Fruit fly (Drosophila melanogaster): ENCODE data around the gene Ccp84Ab.
A peak's percentile ranks its signal among the peaks of the same experiment; 100 is the strongest.

Ccp84Ab gene

dm6 chr3R:6665117-6665654 lies 37.5 kb downstream of the Ccp84Ab start (continued):
- TF ChIP-seq wor (GFP tag; IDR thresholded peaks at IDR 0.05) (no peak), CG1529 (GFP tag; optimal IDR thresholded peaks at IDR 0.05) (peak; percentile 39), Vsx1 (GFP tag; optimal IDR thresholded peaks at IDR 0.05) (peak; percentile 39), otp (GFP tag; IDR thresholded peaks at IDR 0.05) (peak; percentile 76; the same call in 2 of the 3 replicates), CHES-1-like (GFP tag; optimal IDR thresholded peaks at IDR 0.05) (no peak), Pdp1 (GFP tag; optimal IDR thresholded peaks at IDR 0.05) (no peak), jing (GFP tag; optimal IDR thresholded peaks at IDR 0.05) (no peak), fd102C (GFP tag; optimal IDR thresholded peaks at IDR 0.05) (peak; percentile 17), unc-4 (GFP tag; IDR thresholded peaks at IDR 0.05; ENCODE audit: partially characterized antibody) (no peak), dimm (GFP tag; IDR thresholded peaks at IDR 0.05) (no peak), Usf (GFP tag; optimal IDR thresholded peaks at IDR 0.05) (peak; percentile 36), CG9932 (GFP tag; IDR thresholded peaks at IDR 0.05) (no peak), Eip74EF (GFP tag; optimal IDR thresholded peaks at IDR 0.05) (no peak), CG10431 (GFP tag; optimal IDR thresholded peaks at IDR 0.05) (peak; percentile 26), bsh (GFP tag; optimal IDR thresholded peaks at IDR 0.05) (peak in 1 of 2 experiments; percentile 57), lab (GFP tag; optimal IDR thresholded peaks at IDR 0.05) (peak; percentile 68), dpn (GFP tag; optimal IDR thresholded peaks at IDR 0.05) (no peak), crol (GFP tag; IDR thresholded peaks at IDR 0.05) (peak; percentile 96), HmgD (GFP tag; optimal IDR thresholded peaks at IDR 0.05) (no peak), CG1603 (tag; optimal IDR thresholded peaks at IDR 0.05) (peak; percentile 67), wdn (GFP tag; IDR thresholded peaks at IDR 0.05) (no peak), ato (GFP tag; IDR thresholded peaks at IDR 0.05; ENCODE audit: partially characterized antibody) (no peak), CG10209 (GFP tag; optimal IDR thresholded peaks at IDR 0.05) (peak; percentile 45), CG11093 (GFP tag; IDR thresholded peaks at IDR 0.05) (no peak), Bgb (GFP tag; IDR thresholded peaks at IDR 0.05; ENCODE audit: partially characterized antibody) (no peak), Opbp (GFP tag; IDR thresholded peaks at IDR 0.05; ENCODE audit: partially characterized antibody) (no peak), CG2875 (GFP tag; optimal IDR thresholded peaks at IDR 0.05) (peak; percentile 81), CG11723 (GFP tag; optimal IDR thresholded peaks at IDR 0.05) (no peak), h (optimal IDR thresholded peaks at IDR 0.05) (no peak), ERR (GFP tag; optimal IDR thresholded peaks at IDR 0.05) (no peak), sens-2 (GFP tag; IDR thresholded peaks at IDR 0.05) (0 out of 2 replicates have a peak, but pooled peaks have one; percentile 15), wek (GFP tag; optimal IDR thresholded peaks at IDR 0.05) (peak; percentile 63)

- TF ChIP-seq zfh1 (GFP tag; IDR thresholded peaks at IDR 0.05) (peak; percentile 58; the same call in 2 of the 3 replicates), CG5953 (GFP tag; IDR thresholded peaks at IDR 0.05) (no peak), vvl (GFP tag; IDR thresholded peaks at IDR 0.05) (peak; percentile 29; the same call in 1 of the 2 replicates), Neu2 (GFP tag; optimal IDR thresholded peaks at IDR 0.05; ENCODE audit: borderline replicate concordance) (peak; percentile 39), Dfd (GFP tag; optimal IDR thresholded peaks at IDR 0.05) (no peak), CG15269 (tag; optimal IDR thresholded peaks at IDR 0.05) (no peak), Fer1 (GFP tag; optimal IDR thresholded peaks at IDR 0.05) (no peak), gt (GFP tag; IDR thresholded peaks at IDR 0.05) (no peak), CG2129 (GFP tag; IDR thresholded peaks at IDR 0.05; ENCODE audit: partially characterized antibody) (no peak), NC2β (GFP tag; optimal IDR thresholded peaks at IDR 0.05) (peak; percentile 10), ase (GFP tag; IDR thresholded peaks at IDR 0.05) (no peak), CG8924 (tag; optimal IDR thresholded peaks at IDR 0.05) (peak; percentile 9), fd102C (GFP tag; optimal IDR thresholded peaks at IDR 0.05) (peak; percentile 78), CG10267 (tag; optimal IDR thresholded peaks at IDR 0.05) (peak; percentile 7), MTF-1 (GFP tag; optimal IDR thresholded peaks at IDR 0.05; ENCODE audit: borderline replicate concordance) (peak; percentile 6), D (optimal IDR thresholded peaks at IDR 0.05) (no peak), D (GFP tag; optimal IDR thresholded peaks at IDR 0.05) (no peak), corto (GFP tag; optimal IDR thresholded peaks at IDR 0.05) (no peak)
Measured at dm6 chr3R:6664371-6665116, 38.1 kb downstream of the Ccp84Ab start.

All from whole organism, embryonic.